Fruit fly (Drosophila melanogaster): ENCODE measurements around the gene pix.

DNA sequence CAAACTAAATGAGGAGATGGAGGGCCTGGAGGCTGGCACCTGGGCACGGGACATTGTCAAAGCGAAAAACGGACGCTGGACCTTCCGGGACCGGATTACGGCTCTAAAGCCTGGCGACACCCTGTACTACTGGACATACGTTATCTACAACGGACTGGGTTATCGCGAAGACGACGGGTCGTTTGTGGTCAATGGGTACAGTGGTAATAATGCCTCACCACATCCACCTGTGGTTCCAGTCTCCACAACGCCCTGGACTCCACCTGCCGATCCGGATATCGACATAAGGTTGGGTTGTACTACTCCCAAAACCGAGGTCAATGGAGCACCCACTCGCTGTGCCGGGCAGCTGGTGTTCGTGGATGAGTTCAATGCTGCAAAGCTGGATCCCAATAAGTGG lies 19.4 kb downstream of the pix start:
- TF ChIP-seq CG3919 (GFP tag; optimal IDR thresholded peaks at IDR 0.05) (no peak), svp (GFP tag) (peak; percentile 92), OdsH (GFP tag; optimal IDR thresholded peaks at IDR 0.05) (no peak), Hr4 (GFP tag; optimal IDR thresholded peaks at IDR 0.05) (no peak), fd59A (GFP tag; optimal IDR thresholded peaks at IDR 0.05) (no peak), Sox102F (GFP tag; optimal IDR thresholded peaks at IDR 0.05) (no peak), CG6163 (GFP tag; IDR thresholded peaks at IDR 0.05) (no peak), Blimp-1 (GFP tag; optimal IDR thresholded peaks at IDR 0.05) (no peak), Eip93F (GFP tag; optimal IDR thresholded peaks at IDR 0.05) (no peak), CG34406 (GFP tag; optimal IDR thresholded peaks at IDR 0.05) (no peak), CG9139 (GFP tag; optimal IDR thresholded peaks at IDR 0.05) (no peak), CG6792 (GFP tag; optimal IDR thresholded peaks at IDR 0.05) (no peak), fkh (GFP tag; optimal IDR thresholded peaks at IDR 0.05) (no peak)
